Fruit fly (Drosophila melanogaster): ENCODE results near the gene Doc1.

dm6 chr3L:9092356-9093103 is 51.4 kb downstream of the Doc1 start, which contains the start of gene CG32032:
- no peak for TF ChIP-seq CG31627 (GFP tag; optimal IDR thresholded peaks at IDR 0.05)
- TF ChIP-seq CG11294 (GFP tag; IDR thresholded peaks at IDR 0.05), result no peak
- TF ChIP-seq CG6854 (GFP tag; optimal IDR thresholded peaks at IDR 0.05), result no peak
- TF ChIP-seq CG7368 (GFP tag; optimal IDR thresholded peaks at IDR 0.05), result no peak
- peak; percentile 34 for TF ChIP-seq acj6 (GFP tag; optimal IDR thresholded peaks at IDR 0.05)
- no peak for TF ChIP-seq Lpt (GFP tag; optimal IDR thresholded peaks at IDR 0.05)
- TF ChIP-seq esn (GFP tag; optimal IDR thresholded peaks at IDR 0.05), result no peak

Measured in whole organism, prepupa.